Fruit fly (Drosophila melanogaster) whole organism, prepupa: ENCODE results near the gene CG32669.

Experiments used
- Blimp-1 ChIP-seq: fragments of 200-800 bp; sonication (Bioruptor generic); optimal IDR thresholded peaks from 3 replicates; lab custom pipeline; 2017; ENCODE audit warnings: missing biosample characterization, missing genetic modification characterization, mild to moderate bottlenecking, moderate library complexity, missing genetic modification reagents
- CG10631 ChIP-seq: fragments of 200-800 bp; sonication (Bioruptor generic); optimal IDR thresholded peaks from 2 replicates; lab custom pipeline; 2016; ENCODE audit warnings: missing biosample characterization, missing genetic modification characterization
- CG10669 ChIP-seq: fragments of 200-800 bp; sonication (Bioruptor generic); optimal IDR thresholded peaks from 3 replicates; lab custom pipeline; 2018; ENCODE audit warnings: missing biosample characterization, mild to moderate bottlenecking, missing genetic modification characterization, moderate library complexity
- CG11762 ChIP-seq: fragments of 200-800 bp; sonication (Bioruptor generic); optimal IDR thresholded peaks from 3 replicates; lab custom pipeline; 2016; ENCODE audit warnings: missing biosample characterization, missing genetic modification characterization; ENCODE audit not compliant: insufficient read depth
- CG11902 ChIP-seq: fragments of 200-800 bp; sonication (Bioruptor generic); optimal IDR thresholded peaks from 3 replicates; lab custom pipeline; 2016; ENCODE audit warnings: missing biosample characterization, missing genetic modification characterization
- CG15336 ChIP-seq: fragments of 200-800 bp; sonication (Bioruptor generic); IDR thresholded peaks from 2 replicates; pipeline ENCODE4 v1.3.6; 2022; ENCODE audit warnings: missing biosample characterization, missing genetic modification characterization
- CG16779 ChIP-seq: fragments of 200-800 bp; sonication (Bioruptor generic); optimal IDR thresholded peaks from 3 replicates; lab custom pipeline; 2017; ENCODE audit warnings: missing biosample characterization, mild to moderate bottlenecking, missing genetic modification characterization
- CG3032 ChIP-seq: fragments of 200-800 bp; optimal IDR thresholded peaks from 2 replicates; lab custom pipeline; 2019; ENCODE audit warnings: missing biosample characterization, mild to moderate bottlenecking, missing genetic modification characterization, moderate library complexity
- CG31627 ChIP-seq: fragments of 200-800 bp; sonication (Bioruptor generic); optimal IDR thresholded peaks from 3 replicates; lab custom pipeline; 2016; ENCODE audit warnings: missing biosample characterization, missing genetic modification characterization
- CG32006 ChIP-seq: fragments of 200-800 bp; sonication (Bioruptor generic); optimal IDR thresholded peaks from 3 replicates; lab custom pipeline; 2017; ENCODE audit warnings: missing biosample characterization, mild to moderate bottlenecking, missing genetic modification characterization
- CG34406 ChIP-seq: fragments of 200-800 bp; sonication (Bioruptor generic); optimal IDR thresholded peaks from 3 replicates; lab custom pipeline; 2016; ENCODE audit warnings: missing biosample characterization, missing genetic modification characterization
- CG3919 ChIP-seq: fragments of 200-800 bp; sonication (Bioruptor generic); optimal IDR thresholded peaks from 3 replicates; lab custom pipeline; 2016; ENCODE audit warnings: missing biosample characterization, missing genetic modification characterization
- CG4318 ChIP-seq: fragments of 200-800 bp; sonication (Bioruptor generic); optimal IDR thresholded peaks from 3 replicates; lab custom pipeline; 2017; ENCODE audit warnings: missing biosample characterization, mild to moderate bottlenecking, missing genetic modification characterization
- CG6163 ChIP-seq: fragments of 200-800 bp; sonication (Bioruptor generic); IDR thresholded peaks from 3 replicates; pipeline ENCODE4 v1.3.6; 2022; ENCODE audit warnings: missing biosample characterization, missing genetic modification characterization
- CG6276 ChIP-seq: fragments of 200-800 bp; sonication (Bioruptor generic); optimal IDR thresholded peaks from 2 replicates; lab custom pipeline; 2017; ENCODE audit warnings: missing biosample characterization, mild to moderate bottlenecking, missing genetic modification characterization
- CG6808 ChIP-seq: fragments of 200-800 bp; sonication (Bioruptor generic); optimal IDR thresholded peaks from 3 replicates; lab custom pipeline; 2017; ENCODE audit warnings: missing biosample characterization, missing genetic modification characterization, mild to moderate bottlenecking, moderate library complexity, missing genetic modification reagents
- CG8119 ChIP-seq: fragments of 200-800 bp; sonication (Bioruptor generic); IDR thresholded peaks from 3 replicates; pipeline ENCODE4 v1.3.6; 2022; ENCODE audit warnings: missing biosample characterization, missing genetic modification characterization
- CG8319 ChIP-seq: fragments of 200-800 bp; sonication (Bioruptor generic); optimal IDR thresholded peaks from 3 replicates; lab custom pipeline; 2016; ENCODE audit warnings: missing biosample characterization, missing genetic modification characterization
- CG9139 ChIP-seq: fragments of 200-800 bp; sonication (Bioruptor generic); optimal IDR thresholded peaks from 3 replicates; lab custom pipeline; 2017; ENCODE audit warnings: missing biosample characterization, mild to moderate bottlenecking, missing genetic modification characterization
- Eip78C ChIP-seq: fragments of 200-800 bp; sonication (Bioruptor generic); peaks from one replicate; lab custom pipeline; 2016; ENCODE audit warnings: missing biosample characterization, missing genetic modification characterization
- Eip93F ChIP-seq: fragments of 200-800 bp; sonication (Bioruptor generic); optimal IDR thresholded peaks from 2 replicates; lab custom pipeline; 2016; ENCODE audit warnings: missing biosample characterization, mild to moderate bottlenecking, missing genetic modification characterization
- Ets21C ChIP-seq: fragments of 200-800 bp; sonication (Bioruptor generic); optimal IDR thresholded peaks from 3 replicates; lab custom pipeline; 2016; ENCODE audit warnings: missing biosample characterization, missing genetic modification characterization
- Ets96B ChIP-seq: fragments of 200-800 bp; optimal IDR thresholded peaks from 2 replicates; lab custom pipeline; 2019; ENCODE audit warnings: missing biosample characterization, mild to moderate bottlenecking, missing genetic modification characterization, moderate library complexity
- Gug ChIP-seq: fragments of 200-800 bp; sonication (Bioruptor generic); IDR thresholded peaks from 2 replicates; pipeline ENCODE4 v1.3.6; 2022; ENCODE audit warnings: missing biosample characterization, missing genetic modification characterization
- Hr39 ChIP-seq: fragments of 200-800 bp; sonication (Bioruptor generic); optimal IDR thresholded peaks from 2 replicates; lab custom pipeline; 2016; ENCODE audit warnings: missing biosample characterization, missing genetic modification characterization
- Hr4 ChIP-seq: fragments of 200-800 bp; sonication (Bioruptor generic); optimal IDR thresholded peaks from 3 replicates; lab custom pipeline; 2016; ENCODE audit warnings: missing biosample characterization, missing genetic modification characterization
- Lpt ChIP-seq: fragments of 200-800 bp; sonication (Bioruptor generic); optimal IDR thresholded peaks from 3 replicates; lab custom pipeline; 2016; ENCODE audit warnings: missing biosample characterization, missing genetic modification characterization
- Met ChIP-seq: fragments of 200-800 bp; sonication (Bioruptor generic); optimal IDR thresholded peaks from 3 replicates; lab custom pipeline; 2016; ENCODE audit warnings: missing biosample characterization, missing genetic modification characterization
- OdsH ChIP-seq: fragments of 200-800 bp; sonication (Bioruptor generic); optimal IDR thresholded peaks from 3 replicates; lab custom pipeline; 2016; ENCODE audit warnings: missing biosample characterization, missing genetic modification characterization
- Smox ChIP-seq: fragments of 200-800 bp; sonication (Bioruptor generic); optimal IDR thresholded peaks from 3 replicates; lab custom pipeline; 2016; ENCODE audit warnings: missing biosample characterization, missing genetic modification characterization
- Sox102F ChIP-seq: fragments of 200-800 bp; sonication (Bioruptor generic); optimal IDR thresholded peaks from 2 replicates; lab custom pipeline; 2016; ENCODE audit warnings: missing biosample characterization, mild to moderate bottlenecking, missing genetic modification characterization
- Sox14 ChIP-seq: fragments of 200-800 bp; sonication (Bioruptor generic); optimal IDR thresholded peaks from 3 replicates; lab custom pipeline; 2016; ENCODE audit warnings: missing biosample characterization, missing genetic modification characterization
- Sox15 ChIP-seq: fragments of 200-800 bp; sonication (Bioruptor generic); optimal IDR thresholded peaks from 3 replicates; lab custom pipeline; 2016; ENCODE audit warnings: missing biosample characterization, missing genetic modification characterization
- achi ChIP-seq: fragments of 200-800 bp; sonication (Bioruptor generic); optimal IDR thresholded peaks from 3 replicates; lab custom pipeline; 2016; ENCODE audit warnings: missing biosample characterization, missing genetic modification characterization
- acj6 ChIP-seq: fragments of 200-800 bp; sonication (Bioruptor generic); optimal IDR thresholded peaks from 3 replicates; lab custom pipeline; 2016; ENCODE audit warnings: missing biosample characterization, missing genetic modification characterization
- cyc ChIP-seq: fragments of 200-800 bp; sonication (Bioruptor generic); optimal IDR thresholded peaks from 3 replicates; lab custom pipeline; 2016; ENCODE audit warnings: missing biosample characterization, missing genetic modification characterization
- dac ChIP-seq: fragments of 200-800 bp; sonication (Bioruptor generic); optimal IDR thresholded peaks from 2 replicates; lab custom pipeline; 2017; ENCODE audit warnings: missing biosample characterization, mild to moderate bottlenecking, missing genetic modification characterization
- dsx ChIP-seq: fragments of 200-800 bp; optimal IDR thresholded peaks from 3 replicates; lab custom pipeline; 2019; ENCODE audit warnings: missing biosample characterization, mild to moderate bottlenecking, missing genetic modification characterization, moderate library complexity; ENCODE audit not compliant: poor library complexity, severe bottlenecking
- eg ChIP-seq: fragments of 200-800 bp; sonication (Bioruptor generic); IDR thresholded peaks from 3 replicates; pipeline ENCODE4 v1.3.6; 2022; ENCODE audit warnings: missing biosample characterization, missing genetic modification characterization
- esn ChIP-seq: fragments of 200-800 bp; sonication (Bioruptor generic); optimal IDR thresholded peaks from 2 replicates; lab custom pipeline; 2016; ENCODE audit warnings: missing biosample characterization, mild to moderate bottlenecking, missing genetic modification characterization, moderate library complexity
- fkh ChIP-seq: fragments of 200-800 bp; sonication (Bioruptor generic); optimal IDR thresholded peaks from 3 replicates; lab custom pipeline; 2017; ENCODE audit warnings: missing biosample characterization, mild to moderate bottlenecking, missing genetic modification characterization, moderate library complexity
- lz ChIP-seq: fragments of 200-800 bp; sonication (Bioruptor generic); optimal IDR thresholded peaks from 3 replicates; lab custom pipeline; 2016; ENCODE audit warnings: missing biosample characterization, missing genetic modification characterization
- net ChIP-seq: fragments of 200-800 bp; sonication (Bioruptor generic); optimal IDR thresholded peaks from 3 replicates; lab custom pipeline; 2016; ENCODE audit warnings: missing biosample characterization, missing genetic modification characterization
- pdm3 ChIP-seq: fragments of 200-800 bp; sonication (Bioruptor generic); optimal IDR thresholded peaks from 3 replicates; lab custom pipeline; 2016; ENCODE audit warnings: missing biosample characterization, missing genetic modification characterization
- spab ChIP-seq: fragments of 200-800 bp; sonication (Bioruptor generic); optimal IDR thresholded peaks from 2 replicates; lab custom pipeline; 2017; ENCODE audit warnings: missing biosample characterization, mild to moderate bottlenecking, missing genetic modification characterization, missing genetic modification reagents
- svp ChIP-seq: fragments of 200-800 bp; sonication (Bioruptor generic); peaks from one replicate; lab custom pipeline; 2016; ENCODE audit warnings: missing biosample characterization, missing genetic modification characterization
- topi ChIP-seq: fragments of 200-800 bp; sonication (Bioruptor generic); optimal IDR thresholded peaks from 3 replicates; lab custom pipeline; 2016; ENCODE audit warnings: missing biosample characterization, missing genetic modification characterization

The CG32669 gene

DNA sequence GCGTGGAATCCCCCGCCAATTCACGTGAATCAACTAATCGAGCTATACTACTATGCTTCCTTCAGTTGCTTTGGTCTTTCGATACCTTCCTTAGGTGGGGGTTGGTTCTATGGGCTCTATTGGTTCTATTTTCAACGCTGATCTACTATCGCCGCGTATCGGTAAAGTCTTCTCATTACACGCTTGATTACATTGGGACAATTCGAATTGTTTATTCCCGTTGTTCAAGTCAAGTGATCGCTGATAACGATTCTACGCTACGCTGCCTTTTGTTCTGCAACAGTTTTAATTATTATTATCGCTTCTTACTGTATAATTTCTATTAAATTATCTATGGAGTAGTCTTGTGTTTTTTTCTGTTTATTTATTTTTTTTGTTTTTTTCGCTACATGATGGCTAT, 42.8 kb upstream of the CG32669 start:
- peak; percentile 1 for TF ChIP-seq Eip78C (GFP tag; lab: Kevin White, UChicago)
- TF ChIP-seq CG34406 (GFP tag; lab: Kevin White, UChicago), result no peak
- TF ChIP-seq, all 60 proteins: peak for 1

- TF ChIP-seq pdm3 (no peak), CG32006 (GFP tag; lab: Kevin White, UChicago) (peak; percentile 17), CG10669 (no peak), CG6163 (0 out of 3 replicates have a peak, but pooled peaks have one; percentile 11), Eip78C (GFP tag; lab: Kevin White, UChicago) (peak; percentile 49), svp (GFP tag; lab: Kevin White, UChicago) (peak; percentile 72)
Measured at dm6 chrX:10886418-10886817, 41.5 kb upstream of the CG32669 start.

DNA sequence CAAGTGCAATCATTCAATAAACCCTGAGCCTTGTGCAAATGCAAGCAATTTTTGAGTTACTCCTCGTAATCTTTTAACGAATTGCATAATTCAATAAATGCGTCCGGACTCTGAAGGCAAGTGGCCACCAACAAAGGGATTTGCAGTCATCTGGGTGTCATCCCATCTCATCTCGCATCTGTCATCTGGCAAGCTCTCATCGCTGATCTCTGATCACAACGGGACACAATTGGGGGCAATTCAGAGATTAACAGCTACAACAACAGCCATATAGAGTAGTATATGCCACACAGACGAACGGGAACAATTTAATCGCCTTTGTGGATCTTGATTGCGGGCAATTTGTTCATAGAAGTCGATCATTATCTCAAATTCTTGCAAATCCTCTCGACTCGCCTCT, 38.9 kb upstream of the CG32669 start:
- TF ChIP-seq Hr4 (GFP tag; lab: Kevin White, UChicago) (no peak), svp (GFP tag; lab: Kevin White, UChicago) (peak; percentile 92)

DNA sequence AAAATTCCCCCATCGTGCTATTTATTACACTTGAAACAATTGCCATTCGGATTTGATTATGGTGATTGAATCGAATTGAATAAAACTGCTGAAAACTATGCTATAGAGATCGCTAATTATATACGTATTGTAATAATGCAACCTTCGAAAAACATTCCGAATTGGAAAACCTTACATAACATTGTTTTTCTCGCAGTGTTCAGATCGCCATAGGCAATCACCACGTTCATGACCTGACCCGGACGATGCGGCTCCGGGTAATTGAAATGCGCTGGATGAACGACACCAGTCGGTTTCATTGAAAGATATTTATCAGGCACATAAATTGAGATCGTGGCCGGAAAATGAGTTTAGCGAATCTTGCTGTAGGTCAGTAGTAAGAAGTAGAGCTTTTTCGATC, 37.9 kb upstream of the CG32669 start:
- TF ChIP-seq CG11902 (no peak), Eip93F (GFP tag; lab: Kevin White, UChicago) (no peak), Met (GFP tag; lab: Kevin White, UChicago) (peak; percentile 32), esn (peak; percentile 22), Lpt (GFP tag; lab: Kevin White, UChicago) (no peak), CG10631 (GFP tag; lab: Kevin White, UChicago) (no peak), CG8319 (GFP tag; lab: Kevin White, UChicago) (no peak), CG6276 (GFP tag; lab: Kevin White, UChicago) (no peak), Eip78C (GFP tag; lab: Kevin White, UChicago) (peak; percentile 51), CG6808 (GFP tag; lab: Kevin White, UChicago) (no peak), Smox (GFP tag; lab: Kevin White, UChicago) (no peak), Ets96B (tag; lab: Kevin White, UChicago) (no peak), dsx (no peak), Sox102F (peak; percentile 24), CG8119 (GFP tag; lab: Robert Waterston, UW) (no peak), lz (GFP tag; lab: Kevin White, UChicago) (peak; percentile 23), achi (GFP tag; lab: Kevin White, UChicago) (no peak), CG9139 (GFP tag; lab: Kevin White, UChicago) (no peak), pdm3 (peak; percentile 17), eg (GFP tag; lab: Robert Waterston, UW) (no peak), Gug (GFP tag; lab: Robert Waterston, UW) (no peak), acj6 (GFP tag; lab: Kevin White, UChicago) (no peak), CG10669 (no peak), net (GFP tag; lab: Kevin White, UChicago) (no peak), Sox14 (no peak), CG3032 (tag; lab: Kevin White, UChicago) (no peak), CG15336 (GFP tag; lab: Robert Waterston, UW) (no peak), CG4318 (GFP tag; lab: Kevin White, UChicago) (no peak), dac (no peak), CG11762 (no peak), spab (no peak), Ets21C (no peak), fkh (GFP tag; lab: Kevin White, UChicago) (no peak), CG31627 (GFP tag; lab: Kevin White, UChicago) (peak; percentile 17), OdsH (GFP tag; lab: Kevin White, UChicago) (no peak), Hr4 (GFP tag; lab: Kevin White, UChicago) (no peak), CG16779 (no peak), Sox15 (no peak), CG3919 (GFP tag; lab: Kevin White, UChicago) (peak; percentile 18), Hr39 (peak; percentile 26), Blimp-1 (no peak), topi (GFP tag; lab: Kevin White, UChicago) (peak; percentile 31), cyc (GFP tag; lab: Kevin White, UChicago) (peak; percentile 16)
